Fruit fly (Drosophila melanogaster): ENCODE measurements around the gene Drsl2.

dm6 chr3L:3346294-3346693 lies 32.1 kb downstream of the Drsl2 start:
- TF ChIP-seq dl (GFP tag; optimal IDR thresholded peaks at IDR 0.05; ENCODE audit: insufficient read depth in 1 of 2, partially characterized antibody in 2 of 2): no peak
- no peak for TF ChIP-seq Vsx2 (GFP tag; optimal IDR thresholded peaks at IDR 0.05; ENCODE audit: partially characterized antibody)
- no peak for TF ChIP-seq fru (GFP tag; optimal IDR thresholded peaks at IDR 0.05)
- TF ChIP-seq Dif (GFP tag; optimal IDR thresholded peaks at IDR 0.05; ENCODE audit: partially characterized antibody): no peak
- TF ChIP-seq lola (GFP tag; optimal IDR thresholded peaks at IDR 0.05): no peak
- no peak for TF ChIP-seq pan (optimal IDR thresholded peaks at IDR 0.05)
- no peak for TF ChIP-seq Hr78 (GFP tag; optimal IDR thresholded peaks at IDR 0.05)
- no peak for TF ChIP-seq rgr (GFP tag; optimal IDR thresholded peaks at IDR 0.05)
- no peak for TF ChIP-seq CrebA (GFP tag; optimal IDR thresholded peaks at IDR 0.05; ENCODE audit: borderline replicate concordance)
- no peak for TF ChIP-seq usp (GFP tag; optimal IDR thresholded peaks at IDR 0.05)
- TF ChIP-seq foxo (GFP tag; optimal IDR thresholded peaks at IDR 0.05): no peak
- no peak for TF ChIP-seq sv (GFP tag; optimal IDR thresholded peaks at IDR 0.05)
- no peak for TF ChIP-seq Sp1 (GFP tag; optimal IDR thresholded peaks at IDR 0.05)
- TF ChIP-seq dsf (GFP tag; optimal IDR thresholded peaks at IDR 0.05; ENCODE audit: borderline replicate concordance): no peak
